Worm (Caenorhabditis elegans) whole organism, mixed stage, embryonic: ENCODE results near the gene W03F9.11.

Source experiments
- M03D4.4 ChIP-seq: sonication (generic microtip); optimal IDR thresholded peaks from 2 replicates; lab custom pipeline; 2017; ENCODE audit warnings: mild to moderate bottlenecking, missing genetic modification characterization, missing compliant biosample characterization
- bed-3 ChIP-seq: fragments of 200-800 bp; sonication (Bioruptor generic); optimal IDR thresholded peaks from 3 replicates; lab custom pipeline; 2018; ENCODE audit warnings: mild to moderate bottlenecking, missing genetic modification characterization, moderate library complexity, missing compliant biosample characterization
- blmp-1 ChIP-seq: fragments of 150-350 bp; optimal IDR thresholded peaks from 2 replicates; lab custom pipeline; 2014; ENCODE audit warnings: missing biosample characterization, missing genetic modification characterization
- ceh-39 ChIP-seq: fragments of 150-350 bp; optimal IDR thresholded peaks from 2 replicates; lab custom pipeline; 2014; ENCODE audit warnings: missing biosample characterization, missing genetic modification characterization
- ceh-43 ChIP-seq: fragments of 200-800 bp; sonication (Bioruptor generic); optimal IDR thresholded peaks from 2 replicates; lab custom pipeline; 2018; ENCODE audit warnings: mild to moderate bottlenecking, missing genetic modification characterization, moderate library complexity, missing compliant biosample characterization
- ceh-83 ChIP-seq: fragments of 200-800 bp; sonication (Bioruptor generic); optimal IDR thresholded peaks from 2 replicates; lab custom pipeline; 2018; ENCODE audit warnings: mild to moderate bottlenecking, missing genetic modification characterization, missing compliant biosample characterization
- ces-1 ChIP-seq: fragments of 150-350 bp; optimal IDR thresholded peaks from 2 replicates; lab custom pipeline; 2014; ENCODE audit warnings: missing biosample characterization, missing genetic modification reagents, missing genetic modification characterization
- cnd-1 ChIP-seq: fragments of 200-800 bp; sonication (Bioruptor generic); optimal IDR thresholded peaks from 2 replicates; lab custom pipeline; 2018; ENCODE audit warnings: mild to moderate bottlenecking, missing genetic modification characterization, missing compliant biosample characterization
- drap-1 ChIP-seq: fragments of 200-800 bp; sonication (Bioruptor generic); optimal IDR thresholded peaks from 3 replicates; lab custom pipeline; 2018; ENCODE audit warnings: mild to moderate bottlenecking, missing genetic modification characterization, missing compliant biosample characterization
- elt-1 ChIP-seq: sonication (generic microtip); optimal IDR thresholded peaks from 2 replicates; lab custom pipeline; 2017; ENCODE audit warnings: missing genetic modification characterization, mild to moderate bottlenecking, missing compliant biosample characterization, antibody characterized with exemption, moderate library complexity, borderline replicate concordance; ENCODE audit not compliant: insufficient read depth
- elt-3 ChIP-seq: fragments of 150-350 bp; optimal IDR thresholded peaks from 2 replicates; lab custom pipeline; 2014; ENCODE audit warnings: missing biosample characterization, missing genetic modification characterization
- flh-1 ChIP-seq: fragments of 200-800 bp; sonication (Bioruptor generic); optimal IDR thresholded peaks from 2 replicates; lab custom pipeline; 2018; ENCODE audit warnings: mild to moderate bottlenecking, missing genetic modification characterization, moderate library complexity, missing compliant biosample characterization
- ham-2 ChIP-seq: fragments of 200-800 bp; sonication (Bioruptor generic); optimal IDR thresholded peaks from 2 replicates; lab custom pipeline; 2018; ENCODE audit warnings: mild to moderate bottlenecking, missing genetic modification characterization, missing compliant biosample characterization
- hlh-1 ChIP-seq: fragments of 150-350 bp; optimal IDR thresholded peaks from 2 replicates; lab custom pipeline; 2014; ENCODE audit warnings: missing biosample characterization, missing genetic modification reagents, missing genetic modification characterization
- lin-13 ChIP-seq: fragments of 150-350 bp; optimal IDR thresholded peaks from 2 replicates; lab custom pipeline; 2014; ENCODE audit warnings: missing biosample characterization, missing genetic modification characterization
- lin-32 ChIP-seq: fragments of 200-800 bp; sonication (Bioruptor generic); optimal IDR thresholded peaks from 2 replicates; lab custom pipeline; 2018; ENCODE audit warnings: mild to moderate bottlenecking, missing genetic modification characterization, missing compliant biosample characterization
- lsy-2 ChIP-seq: fragments of 150-350 bp; optimal IDR thresholded peaks from 2 replicates; lab custom pipeline; 2014; ENCODE audit warnings: missing biosample characterization, missing genetic modification characterization
- mab-5 ChIP-seq: fragments of 150-350 bp; optimal IDR thresholded peaks from 2 replicates; lab custom pipeline; 2014; ENCODE audit warnings: missing biosample characterization, missing genetic modification characterization
- mep-1 ChIP-seq: fragments of 150-350 bp; optimal IDR thresholded peaks from 2 replicates; lab custom pipeline; 2017; ENCODE audit warnings: missing biosample characterization, missing genetic modification reagents, missing genetic modification characterization, inconsistent platforms
- mls-2 ChIP-seq: sonication (generic microtip); optimal IDR thresholded peaks from 2 replicates; lab custom pipeline; 2016; ENCODE audit warnings: mild to moderate bottlenecking, missing genetic modification characterization, moderate library complexity, missing compliant biosample characterization
- nhr-12 ChIP-seq: fragments of 150-350 bp; optimal IDR thresholded peaks from 2 replicates; lab custom pipeline; 2014; ENCODE audit warnings: missing biosample characterization, missing genetic modification characterization
- nhr-2 ChIP-seq: fragments of 150-350 bp; optimal IDR thresholded peaks from 2 replicates; lab custom pipeline; 2014; ENCODE audit warnings: missing biosample characterization, missing genetic modification characterization
- nhr-237 ChIP-seq: fragments of 150-350 bp; optimal IDR thresholded peaks from 2 replicates; lab custom pipeline; 2014; ENCODE audit warnings: missing biosample characterization, missing genetic modification characterization
- nhr-28 ChIP-seq: fragments of 150-350 bp; optimal IDR thresholded peaks from 2 replicates; lab custom pipeline; 2014; ENCODE audit warnings: missing biosample characterization, missing genetic modification characterization
- nhr-76 ChIP-seq: sonication (generic microtip); optimal IDR thresholded peaks from 2 replicates; lab custom pipeline; 2017; ENCODE audit warnings: missing biosample characterization, missing genetic modification characterization
- pha-4 ChIP-seq: fragments of 150-350 bp; optimal IDR thresholded peaks from 2 replicates; lab custom pipeline; 2018; ENCODE audit warnings: missing biosample characterization, missing genetic modification reagents, missing genetic modification characterization
- sem-2 ChIP-seq: fragments of 200-800 bp; sonication (Bioruptor generic); optimal IDR thresholded peaks from 2 replicates; lab custom pipeline; 2018; ENCODE audit warnings: mild to moderate bottlenecking, missing genetic modification characterization, missing compliant biosample characterization
- snpc-4 ChIP-seq: fragments of 150-350 bp; optimal IDR thresholded peaks from 2 replicates; lab custom pipeline; 2014; ENCODE audit warnings: missing biosample characterization, missing genetic modification characterization
- sptf-1 ChIP-seq: sonication (generic microtip); optimal IDR thresholded peaks from 2 replicates; lab custom pipeline; 2017; ENCODE audit warnings: mild to moderate bottlenecking, missing genetic modification characterization, moderate library complexity, missing compliant biosample characterization
- tbx-8 ChIP-seq: fragments of 200-800 bp; sonication (Bioruptor generic); optimal IDR thresholded peaks from 2 replicates; lab custom pipeline; 2018; ENCODE audit warnings: mild to moderate bottlenecking, missing genetic modification characterization, moderate library complexity, missing compliant biosample characterization
- unc-120 ChIP-seq: sonication (generic microtip); optimal IDR thresholded peaks from 2 replicates; lab custom pipeline; 2017; ENCODE audit warnings: missing genetic modification characterization, missing compliant biosample characterization; ENCODE audit not compliant: poor library complexity, severe bottlenecking
- unc-39 ChIP-seq: fragments of 150-350 bp; optimal IDR thresholded peaks from 2 replicates; lab custom pipeline; 2014; ENCODE audit warnings: missing biosample characterization, missing genetic modification characterization
- unc-62 ChIP-seq: fragments of 150-350 bp; optimal IDR thresholded peaks from 2 replicates; lab custom pipeline; 2014; ENCODE audit warnings: missing biosample characterization, missing genetic modification reagents, missing genetic modification characterization
- zip-8 ChIP-seq: fragments of 150-350 bp; optimal IDR thresholded peaks from 2 replicates; lab custom pipeline; 2014; ENCODE audit warnings: missing biosample characterization, missing genetic modification characterization
- ztf-11 ChIP-seq: fragments of 150-350 bp; optimal IDR thresholded peaks from 2 replicates; lab custom pipeline; 2014; ENCODE audit warnings: missing biosample characterization, missing genetic modification characterization

Gene W03F9.11

DNA sequence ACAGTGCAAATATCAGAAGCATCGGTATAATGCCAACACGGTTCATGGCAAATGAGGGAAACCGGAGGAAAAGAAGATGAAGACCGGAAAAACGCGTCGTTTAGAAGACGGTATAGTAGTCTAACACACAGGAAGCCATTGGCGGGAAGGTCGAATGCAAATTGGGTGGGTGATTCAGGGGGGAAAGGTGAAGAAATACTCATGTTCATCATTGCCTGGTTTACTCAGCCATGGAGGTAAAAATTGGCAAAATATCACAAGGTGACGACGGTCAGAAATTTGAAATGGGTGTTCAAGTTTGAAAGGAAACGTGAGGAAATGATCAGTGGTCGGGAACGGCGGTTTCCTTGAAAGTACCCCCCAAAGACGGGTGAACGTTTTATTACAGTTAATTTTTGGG, at the start of gene W03F9.11:
Gene W03F9.11, minus strand, starts transcription at position 101 of the 400 bp plus-strand sequence.
- TF ChIP-seq ztf-11 (tag; lab: Kevin White, UChicago) (no peak), ham-2 (GFP tag; lab: Kevin White, UChicago) (no peak), elt-1 (tag; lab: Kevin White, UChicago) (no peak), sptf-1 (no peak), lin-32 (GFP tag; lab: Kevin White, UChicago) (no peak)

DNA sequence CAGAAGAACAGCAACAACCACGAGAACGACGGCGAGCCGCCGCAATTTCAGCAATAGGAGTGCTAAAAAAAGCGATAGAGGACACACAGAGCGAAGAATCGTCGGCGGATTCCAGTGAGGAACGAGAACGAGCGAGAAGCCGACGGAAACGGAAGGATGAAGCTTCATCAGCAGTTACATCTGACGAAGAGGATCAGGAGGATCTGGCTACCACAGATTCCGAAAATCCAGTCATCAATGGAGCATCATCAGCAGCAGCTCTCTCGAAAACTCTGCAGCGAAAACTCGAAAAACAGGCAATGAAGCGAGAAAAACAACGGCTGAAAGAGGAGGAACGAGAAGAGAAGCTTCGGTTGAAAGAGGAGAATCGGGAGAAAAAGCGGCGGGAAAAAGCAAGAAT, 48.3 kb upstream of the W03F9.11 start:
- TF ChIP-seq zip-8 = no peak
- peak; percentile 38 for TF ChIP-seq ceh-83 (GFP tag; lab: Kevin White, UChicago)

DNA sequence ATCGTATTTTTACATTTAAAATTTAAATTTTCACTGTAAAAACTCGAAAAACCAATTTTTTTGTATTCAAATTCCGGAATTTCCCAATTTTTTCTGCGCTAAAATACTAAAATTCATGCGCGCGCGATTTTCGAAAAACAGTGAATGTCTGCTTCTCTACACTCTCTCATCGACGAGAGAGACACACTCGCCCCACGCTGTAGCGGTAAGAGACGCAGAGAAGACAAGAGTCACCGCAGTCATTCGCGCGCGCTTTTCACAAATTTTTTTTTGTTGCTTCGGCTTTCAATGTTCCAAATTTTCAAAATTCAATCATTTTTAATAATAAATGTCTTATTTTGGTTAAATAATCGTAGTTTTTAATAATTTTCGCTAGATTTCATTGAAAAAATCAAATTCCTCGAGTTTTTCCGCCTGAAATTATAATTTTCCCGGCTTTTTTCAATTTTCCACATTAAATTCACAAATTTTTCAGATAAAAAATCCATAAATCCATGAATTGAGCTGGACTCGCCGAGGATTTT, 44.6 kb upstream of the W03F9.11 start, which contains the start of gene arid-1:
Gene arid-1, plus strand, starts transcription at position 474 of the 524 bp plus-strand sequence.
- TF ChIP-seq elt-3 (tag; lab: Kevin White, UChicago) (no peak), pha-4 (tag; lab: Kevin White, UChicago) (peak; percentile 43), mep-1 (tag; lab: Kevin White, UChicago) (peak; percentile 50), ces-1 (GFP tag; lab: Kevin White, UChicago) (peak; percentile 7), ham-2 (GFP tag; lab: Kevin White, UChicago) (peak; percentile 2)

DNA sequence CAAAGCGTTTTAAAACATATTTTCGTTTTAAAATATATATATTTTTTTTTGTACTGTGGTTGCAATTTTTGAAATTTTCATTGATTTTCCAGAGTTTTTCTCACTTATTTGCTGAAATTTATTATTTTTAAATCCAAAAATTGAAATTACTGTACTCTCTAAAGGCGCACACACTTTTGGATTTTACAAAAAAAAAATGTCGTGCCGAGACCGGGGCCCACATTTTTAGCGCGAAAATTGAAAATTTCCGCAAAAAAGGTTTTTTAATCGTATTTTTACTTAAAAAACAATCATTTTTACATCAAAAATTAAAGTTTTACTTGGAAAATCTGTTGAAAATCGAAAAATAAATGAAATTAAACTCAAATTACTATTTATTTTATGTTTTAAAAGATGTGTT, 44.0 kb upstream of the W03F9.11 start:
- TF ChIP-seq sptf-1 (no peak), zip-8 (no peak), drap-1 (GFP tag; lab: Kevin White, UChicago) (no peak), nhr-2 (no peak), M03D4.4 (tag; lab: Kevin White, UChicago) (no peak), mab-5 (tag; lab: Kevin White, UChicago) (no peak), ceh-83 (GFP tag; lab: Kevin White, UChicago) (no peak), lsy-2 (tag; lab: Kevin White, UChicago) (no peak), elt-1 (tag; lab: Kevin White, UChicago) (no peak), lin-13 (no peak), sem-2 (no peak), blmp-1 (tag; lab: Kevin White, UChicago) (no peak), pha-4 (tag; lab: Kevin White, UChicago) (no peak), mep-1 (tag; lab: Kevin White, UChicago) (no peak), unc-39 (tag; lab: Kevin White, UChicago) (no peak), nhr-12 (no peak), lin-32 (GFP tag; lab: Kevin White, UChicago) (no peak)

DNA sequence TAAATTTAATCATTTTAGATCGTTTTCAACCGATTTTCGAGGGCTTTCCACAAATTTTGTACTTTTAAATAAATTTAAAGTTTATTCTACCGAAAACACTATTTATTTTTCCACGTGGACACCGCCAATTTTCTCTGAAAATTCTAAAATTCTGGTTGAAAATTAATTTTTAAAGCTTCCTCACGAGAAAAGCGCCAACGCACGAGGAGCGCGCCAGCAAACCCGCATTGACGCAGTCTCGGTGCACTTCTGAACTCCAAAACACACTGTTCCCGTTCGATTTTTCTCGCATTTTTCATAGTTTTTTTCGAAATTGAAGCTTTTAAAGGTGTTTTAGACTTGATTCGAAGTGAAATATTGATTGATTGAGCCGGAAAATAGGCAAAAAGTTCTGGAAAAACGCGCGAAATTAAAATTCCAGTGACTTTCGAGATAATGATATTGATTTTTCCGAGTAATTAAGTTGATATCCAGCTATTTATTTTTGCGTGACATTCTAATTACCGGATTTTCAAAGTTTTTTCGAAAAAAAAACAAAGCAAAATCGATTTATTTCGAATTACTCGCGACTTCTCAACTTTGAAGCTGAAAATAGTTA, 35.8 kb upstream of the W03F9.11 start, which contains the start of gene cul-3:
Gene cul-3, plus strand, starts transcription at position 548 of the 598 bp plus-strand sequence.
- TF ChIP-seq ces-1 (GFP tag; lab: Kevin White, UChicago) (peak; percentile 43), elt-1 (tag; lab: Kevin White, UChicago) (no peak), tbx-8 (GFP tag; lab: Kevin White, UChicago) (no peak), nhr-2 (no peak), blmp-1 (tag; lab: Kevin White, UChicago) (no peak), elt-3 (tag; lab: Kevin White, UChicago) (no peak), ceh-43 (GFP tag; lab: Kevin White, UChicago) (no peak), lsy-2 (tag; lab: Kevin White, UChicago) (peak; percentile 14), unc-39 (tag; lab: Kevin White, UChicago) (no peak), mls-2 (tag; lab: Kevin White, UChicago) (no peak), zip-8 (no peak), nhr-237 (no peak), pha-4 (tag; lab: Kevin White, UChicago) (no peak), sptf-1 (peak; percentile 22), ceh-39 (tag; lab: Kevin White, UChicago) (no peak), snpc-4 (tag; lab: Kevin White, UChicago) (no peak), ztf-11 (tag; lab: Kevin White, UChicago) (no peak), nhr-76 (tag; lab: Kevin White, UChicago) (no peak), M03D4.4 (tag; lab: Kevin White, UChicago) (no peak), mab-5 (tag; lab: Kevin White, UChicago) (no peak), unc-120 (tag; lab: Kevin White, UChicago) (no peak), hlh-1 (tag; lab: Kevin White, UChicago) (no peak), lin-13 (peak; percentile 78), bed-3 (no peak), unc-62 (no peak), nhr-28 (no peak), ham-2 (GFP tag; lab: Kevin White, UChicago) (no peak), mep-1 (tag; lab: Kevin White, UChicago) (peak; percentile 32), cnd-1 (tag; lab: Kevin White, UChicago) (no peak), lin-32 (GFP tag; lab: Kevin White, UChicago) (no peak), flh-1 (GFP tag; lab: Kevin White, UChicago) (no peak), drap-1 (GFP tag; lab: Kevin White, UChicago) (no peak), nhr-12 (no peak), sem-2 (no peak), ceh-83 (GFP tag; lab: Kevin White, UChicago) (no peak)
